Worm (Caenorhabditis elegans) whole organism, L4/young adult: Measurements from ENCODE around the gene slcr-46.1.

ENCODE experiments used
- W03F9.2 ChIP-seq: fragments of 150-350 bp; optimal IDR thresholded peaks from 2 replicates; lab custom pipeline; 2014; ENCODE audit warnings: missing biosample characterization, missing genetic modification characterization
- dao-5 ChIP-seq: sonication (generic microtip); optimal IDR thresholded peaks from 2 replicates; lab custom pipeline; 2016; ENCODE audit warnings: missing genotype, missing genetic modification characterization, moderate library complexity, missing compliant biosample characterization
- him-1 ChIP-seq: sonication (generic microtip); optimal IDR thresholded peaks from 2 replicates; lab custom pipeline; 2016; ENCODE audit warnings: missing genotype, missing genetic modification reagents, missing genetic modification characterization, missing compliant biosample characterization

Gene slcr-46.1

DNA sequence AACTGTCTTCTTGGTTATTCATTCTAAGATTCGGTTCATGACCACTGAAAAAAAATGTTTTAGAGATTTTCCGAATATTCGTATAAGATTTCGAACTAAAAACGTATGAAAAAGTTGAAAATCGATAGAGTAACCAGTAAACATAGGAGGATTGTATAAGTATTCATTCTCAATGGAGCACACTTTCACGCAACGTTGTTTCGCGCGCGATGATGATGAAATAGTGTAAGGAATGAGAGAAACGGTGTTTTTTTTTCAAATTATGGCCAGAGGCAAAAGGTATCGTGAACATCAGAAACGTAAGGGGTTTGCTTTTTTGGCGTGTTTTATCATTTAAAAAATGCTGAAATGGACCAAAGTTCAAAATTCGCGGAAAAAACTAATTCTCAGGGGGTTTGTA, 12.6 kb upstream of the slcr-46.1 start, which contains the start of gene pqn-65:
pqn-65 (minus strand) TSS at position 54 of the 400 bp plus-strand sequence.
- TF ChIP-seq dao-5 (tag; lab: Kevin White, UChicago): no peak
- TF ChIP-seq W03F9.2: no peak
- no peak for TF ChIP-seq him-1 (tag; lab: Kevin White, UChicago)

DNA sequence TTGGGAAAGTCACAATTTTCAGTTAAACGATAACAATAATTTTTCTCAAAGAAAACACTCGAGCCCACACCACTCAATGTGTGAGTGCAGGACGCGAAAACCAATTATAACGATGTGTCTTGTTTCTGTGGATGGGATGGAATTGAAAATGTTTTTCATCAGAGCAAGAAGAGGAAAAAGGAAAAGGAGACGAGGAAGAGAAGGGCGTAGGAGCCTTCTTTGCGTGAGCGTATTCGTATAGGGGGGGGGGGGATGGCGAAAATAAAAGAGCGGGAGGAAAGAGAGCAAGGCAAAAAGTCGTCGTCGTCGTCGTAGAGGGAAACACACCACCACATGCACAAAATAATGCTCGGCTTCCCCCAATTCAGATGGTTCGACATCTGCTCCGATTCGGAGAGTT, 12.1 kb upstream of the slcr-46.1 start:
- TF ChIP-seq him-1 (tag; lab: Kevin White, UChicago) (peak; percentile 22), dao-5 (tag; lab: Kevin White, UChicago) (no peak)

DNA sequence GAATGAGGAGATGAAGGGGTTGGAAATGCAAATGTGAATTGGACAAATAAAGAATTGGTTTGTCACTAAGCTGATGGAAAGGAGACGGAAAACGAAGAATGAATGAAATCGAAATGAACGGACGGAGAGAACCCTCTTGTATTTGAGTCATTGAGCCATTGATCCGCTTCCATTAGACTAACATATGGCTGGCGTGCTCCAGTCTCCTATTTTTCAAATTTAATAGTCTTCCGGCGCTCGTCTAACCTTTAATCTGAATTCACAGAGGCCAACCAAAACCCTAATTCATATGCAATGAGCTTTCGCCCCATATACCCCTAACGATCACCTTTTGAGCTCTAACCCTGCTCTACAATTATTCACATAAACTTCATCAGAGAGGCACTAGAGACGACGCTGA, 10.1 kb upstream of the slcr-46.1 start, which contains the start of gene C46C11.3:
C46C11.3 (plus strand) TSS at position 301 of the 400 bp plus-strand sequence.
- TF ChIP-seq him-1 (tag; lab: Kevin White, UChicago): no peak
- TF ChIP-seq dao-5 (tag; lab: Kevin White, UChicago): no peak
- no peak for TF ChIP-seq W03F9.2

DNA sequence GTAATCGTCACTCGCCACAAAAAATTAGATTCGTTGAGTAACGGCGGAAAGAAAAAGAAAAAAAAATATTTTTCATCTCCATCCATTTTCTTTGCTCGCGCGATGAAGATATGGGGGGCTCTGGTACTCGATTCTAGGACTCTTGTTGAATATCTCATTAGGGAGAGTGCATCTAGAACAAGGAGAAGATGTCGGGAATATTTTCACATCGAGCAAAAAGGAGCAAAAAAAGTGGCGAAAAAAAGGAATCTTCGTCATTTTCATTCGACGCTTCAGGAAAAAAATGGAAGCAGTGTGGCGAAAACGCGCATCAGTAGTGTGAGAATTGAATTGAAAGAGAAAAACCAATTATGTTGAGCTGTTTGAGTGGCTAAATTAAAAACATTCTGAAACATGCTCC, 8.5 kb upstream of the slcr-46.1 start:
- TF ChIP-seq dao-5 (tag; lab: Kevin White, UChicago): no peak
- no peak for TF ChIP-seq him-1 (tag; lab: Kevin White, UChicago)
- TF ChIP-seq W03F9.2: no peak

DNA sequence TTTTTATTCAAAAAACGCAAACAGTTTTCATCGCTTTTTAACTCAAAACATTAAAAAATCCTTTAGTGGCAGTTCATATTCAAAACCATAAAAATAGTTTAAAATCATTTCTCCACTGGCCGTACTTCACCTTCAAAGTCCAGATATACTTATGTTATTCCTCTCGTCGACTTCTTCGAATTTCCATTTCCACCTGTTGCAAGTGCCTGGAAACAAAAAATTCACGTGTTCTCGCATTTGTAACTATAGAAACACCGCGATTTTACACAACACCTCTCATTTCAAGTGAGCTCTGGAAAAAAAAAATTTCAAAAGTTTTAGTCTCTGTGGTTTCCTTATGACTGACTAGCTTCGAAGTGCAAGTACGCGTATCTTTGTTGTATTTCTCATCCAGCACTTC, 7.1 kb upstream of the slcr-46.1 start:
- TF ChIP-seq W03F9.2 (no peak), him-1 (tag; lab: Kevin White, UChicago) (no peak), dao-5 (tag; lab: Kevin White, UChicago) (no peak)

DNA sequence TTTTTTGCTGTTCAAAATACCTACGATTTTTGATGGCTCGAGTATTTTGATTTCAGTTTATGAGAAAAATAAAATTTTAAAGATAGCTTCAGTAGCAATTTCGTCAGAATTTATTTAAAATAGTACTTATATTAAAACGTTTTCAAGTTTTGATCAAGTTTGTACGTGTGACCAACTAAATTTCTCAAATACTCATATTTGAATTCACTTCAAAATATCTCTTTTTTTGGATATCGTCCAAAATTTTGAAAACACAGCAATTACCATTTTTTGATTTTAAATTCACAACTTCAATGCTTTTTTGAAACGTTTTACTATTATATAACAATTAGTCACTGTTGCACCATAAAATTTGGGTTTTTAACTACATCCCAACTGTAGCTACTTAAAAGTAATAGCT, 5.3 kb upstream of the slcr-46.1 start:
- TF ChIP-seq dao-5 (tag; lab: Kevin White, UChicago) (no peak), him-1 (tag; lab: Kevin White, UChicago) (no peak), W03F9.2 (no peak)

DNA sequence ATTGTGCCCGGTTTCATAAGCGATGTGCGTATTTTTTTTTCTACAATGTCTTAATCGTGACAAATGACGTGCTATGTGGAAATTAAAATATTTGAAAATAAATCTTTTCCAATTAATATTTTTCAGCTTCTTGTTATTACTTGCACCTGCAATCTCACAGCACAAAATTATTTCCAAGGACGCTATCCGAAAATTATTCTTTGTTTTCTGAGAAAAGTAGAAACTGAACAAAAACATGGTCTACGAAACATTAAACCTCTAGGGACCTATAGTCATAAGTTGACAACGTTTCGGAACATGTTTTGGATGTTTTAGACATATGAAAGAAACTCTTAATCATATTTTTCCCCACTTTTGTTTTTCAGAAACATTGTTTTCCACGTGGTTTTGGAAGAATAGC, 3.8 kb upstream of the slcr-46.1 start:
- TF ChIP-seq W03F9.2 (no peak), him-1 (tag; lab: Kevin White, UChicago) (no peak), dao-5 (tag; lab: Kevin White, UChicago) (no peak)

DNA sequence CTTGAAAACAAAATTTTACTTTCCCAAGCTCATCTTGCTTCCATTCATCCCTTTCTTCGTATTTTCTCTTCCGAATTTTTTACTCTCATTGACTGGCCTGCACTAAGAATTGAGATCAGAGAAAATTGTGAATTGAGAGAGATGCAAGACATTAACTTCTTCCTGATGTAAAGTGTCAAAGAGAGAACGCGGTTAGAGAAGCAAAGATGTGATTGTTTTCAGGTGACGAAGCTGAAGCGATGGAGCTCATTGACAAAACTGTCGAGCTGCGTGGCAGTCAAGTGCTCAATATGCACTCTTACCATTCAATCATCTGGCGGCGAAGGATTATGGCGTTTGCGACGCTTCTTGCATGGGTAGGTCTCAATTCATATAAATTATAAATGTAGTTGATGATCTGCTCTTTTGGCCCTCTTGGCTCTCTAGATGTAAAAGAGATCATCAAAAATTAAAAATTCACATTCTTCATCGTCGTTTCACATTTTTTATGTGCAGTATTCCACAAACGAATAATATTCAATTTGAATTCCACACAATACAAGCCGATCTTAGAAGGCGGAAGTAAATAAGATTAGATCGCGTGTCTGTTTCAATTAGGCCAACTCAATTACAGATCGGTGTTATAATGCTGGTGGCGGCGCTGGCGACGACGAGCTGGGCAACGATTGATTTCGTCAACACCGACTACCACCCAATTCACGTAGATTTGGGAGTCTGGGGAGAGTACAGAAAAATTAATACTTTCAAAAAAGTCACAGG, 3.2 kb upstream of the slcr-46.1 start:
- TF ChIP-seq dao-5 (tag; lab: Kevin White, UChicago) (no peak), W03F9.2 (no peak)

DNA sequence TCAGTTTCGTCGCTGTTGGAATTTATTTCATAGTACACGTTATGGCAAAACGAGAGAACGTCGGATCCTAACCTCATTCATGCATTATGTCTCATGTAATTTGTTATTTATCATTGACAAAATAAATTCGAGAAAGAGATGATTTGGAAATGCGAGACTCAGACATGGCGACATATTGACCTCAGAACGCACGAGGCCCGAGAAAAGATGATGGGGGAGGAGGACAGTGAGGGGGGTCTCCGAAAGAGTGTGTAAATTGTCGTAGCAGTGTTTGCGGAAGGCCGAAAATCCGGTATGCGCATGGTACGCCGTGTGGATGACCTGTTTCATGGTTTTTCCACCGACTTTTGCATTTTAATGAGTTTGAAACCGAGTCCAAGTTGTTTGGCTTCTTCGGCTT, 3.5 kb downstream of the slcr-46.1 start:
- no peak for TF ChIP-seq W03F9.2
- TF ChIP-seq dao-5 (tag; lab: Kevin White, UChicago): no peak
- no peak for TF ChIP-seq him-1 (tag; lab: Kevin White, UChicago)

DNA sequence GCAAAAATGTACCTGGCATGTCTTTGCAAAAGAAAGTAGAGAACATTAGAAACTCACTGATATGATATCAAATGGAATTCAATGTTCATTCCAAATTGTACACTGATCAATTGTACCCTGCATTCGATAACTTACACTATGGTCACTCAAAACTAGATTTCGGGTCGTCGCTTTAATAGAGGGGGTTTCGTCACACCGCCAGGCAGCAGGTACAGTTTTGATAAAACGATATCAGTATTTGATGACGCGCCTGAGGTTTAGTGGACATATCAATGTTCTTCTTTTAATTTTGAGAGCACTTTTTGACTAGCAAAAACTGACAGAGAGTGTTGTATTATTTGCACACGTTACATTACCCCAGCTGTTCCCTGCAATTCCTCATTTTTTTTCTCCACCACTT, 4.0 kb downstream of the slcr-46.1 start:
- no peak for TF ChIP-seq dao-5 (tag; lab: Kevin White, UChicago)

DNA sequence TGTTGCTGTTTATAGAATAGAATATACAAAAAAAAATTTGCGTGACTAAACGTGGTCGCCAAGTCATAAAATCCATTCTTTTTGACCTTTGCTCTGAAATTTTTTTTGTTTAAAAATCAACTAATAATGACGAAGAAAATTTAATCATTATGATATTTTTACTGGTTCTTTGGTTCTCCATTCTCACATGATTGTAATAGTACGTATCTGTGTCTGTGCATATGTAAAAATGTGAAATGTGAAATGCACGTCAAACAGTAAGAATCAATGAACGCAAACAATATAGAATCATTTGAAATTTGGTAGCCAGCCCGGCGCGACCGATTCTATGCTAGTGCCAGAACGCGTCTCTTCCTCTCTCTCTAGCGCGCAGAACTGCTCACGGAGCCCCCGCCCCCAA, 4.7 kb downstream of the slcr-46.1 start, which contains the start of gene hosl-1:
hosl-1 (plus strand) TSS at position 301 of the 400 bp plus-strand sequence.
- TF ChIP-seq dao-5 (tag; lab: Kevin White, UChicago): no peak
- no peak for TF ChIP-seq W03F9.2
- no peak for TF ChIP-seq him-1 (tag; lab: Kevin White, UChicago)

DNA sequence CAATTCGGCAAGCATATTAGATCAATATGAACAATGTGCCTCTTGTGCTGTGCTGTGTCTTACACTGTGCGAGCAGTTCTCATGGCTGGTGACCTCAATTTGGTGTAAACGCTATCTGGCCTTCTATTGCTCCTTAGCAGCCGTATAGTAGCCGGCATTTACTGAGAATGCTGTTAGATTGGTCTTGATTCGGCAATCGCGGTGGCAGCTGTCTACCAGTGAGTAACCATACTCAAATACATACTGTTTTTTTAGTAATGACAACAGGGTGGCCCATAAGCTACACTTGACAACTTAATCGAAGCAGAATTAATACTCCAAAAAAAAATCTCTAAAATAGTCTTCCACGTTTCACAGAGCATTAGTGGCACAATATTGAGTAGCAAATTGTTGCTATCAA, 14.9 kb downstream of the slcr-46.1 start, which contains the start of gene C46C11.4:
C46C11.4 (minus strand) TSS at position 101 of the 400 bp plus-strand sequence.
- TF ChIP-seq W03F9.2 (no peak), dao-5 (tag; lab: Kevin White, UChicago) (no peak), him-1 (tag; lab: Kevin White, UChicago) (no peak)

DNA sequence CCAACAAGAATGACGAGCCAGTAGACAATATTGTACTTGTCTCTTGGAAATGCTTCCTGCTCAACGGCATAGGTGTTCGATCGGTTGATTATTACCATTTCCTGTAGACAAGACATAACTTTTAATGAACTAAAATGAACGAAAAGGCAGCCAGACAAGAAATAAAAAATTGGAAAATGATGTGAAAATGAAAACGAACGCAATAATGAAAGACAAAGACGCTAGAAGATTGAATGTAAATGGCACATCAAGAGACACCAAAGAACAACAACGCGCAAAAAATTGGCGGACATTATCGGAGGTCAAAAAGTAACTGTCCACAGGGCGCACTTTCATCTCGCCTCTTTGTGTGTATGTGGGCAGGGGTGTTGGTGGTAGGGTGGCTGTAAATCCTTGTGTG, 16.9 kb downstream of the slcr-46.1 start, which contains the start of gene ent-5:
ent-5 (minus strand) TSS at position 101 of the 400 bp plus-strand sequence.
- no peak for TF ChIP-seq W03F9.2
- no peak for TF ChIP-seq dao-5 (tag; lab: Kevin White, UChicago)
- TF ChIP-seq him-1 (tag; lab: Kevin White, UChicago): no peak

DNA sequence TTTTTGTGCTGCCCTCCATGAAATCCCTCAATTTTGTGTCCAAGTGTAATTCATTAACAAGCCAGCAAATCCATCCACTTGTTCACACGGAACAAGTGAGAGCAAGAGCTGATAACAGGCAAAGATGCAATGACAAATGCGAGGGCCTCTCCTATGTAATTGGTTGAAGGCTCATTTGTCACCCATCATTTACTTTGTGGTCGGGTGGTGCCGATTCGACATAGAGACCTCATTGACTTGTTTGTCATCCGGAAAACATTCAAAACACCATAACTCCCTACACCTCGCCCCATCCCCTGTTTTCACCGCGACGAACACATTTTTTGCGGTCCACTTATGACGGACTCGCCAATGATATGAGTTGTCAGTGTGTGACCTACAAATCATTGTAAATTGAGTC, 19.3 kb downstream of the slcr-46.1 start:
- TF ChIP-seq W03F9.2: no peak
- TF ChIP-seq him-1 (tag; lab: Kevin White, UChicago): no peak
- no peak for TF ChIP-seq dao-5 (tag; lab: Kevin White, UChicago)

DNA sequence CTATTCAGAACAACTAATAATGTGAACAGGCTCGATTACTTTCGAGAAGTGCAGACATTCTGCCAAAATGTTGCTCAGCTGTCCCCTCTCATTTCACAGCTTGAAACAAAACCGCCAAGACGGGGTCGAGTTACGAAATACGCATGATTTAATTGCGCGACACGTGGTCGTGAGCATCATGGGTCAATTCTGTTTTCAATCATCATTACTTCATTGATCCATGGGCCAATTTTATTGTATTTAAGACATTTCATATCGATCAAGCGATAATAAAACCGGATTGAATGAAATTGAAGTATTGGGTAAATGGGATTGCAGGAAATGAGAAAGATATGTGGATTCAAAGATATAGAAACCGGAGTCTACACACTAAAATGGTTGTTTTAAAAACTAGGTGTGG, 20.8 kb downstream of the slcr-46.1 start:
- TF ChIP-seq him-1 (tag; lab: Kevin White, UChicago) (no peak), W03F9.2 (no peak), dao-5 (tag; lab: Kevin White, UChicago) (no peak)
